Fruit fly (Drosophila melanogaster) whole organism, pupa: Measurements from ENCODE around the gene bb8.

ENCODE experiments used
- CG10348 ChIP-seq: fragments of 200-800 bp; sonication (Bioruptor generic); IDR thresholded peaks from 2 replicates; pipeline ENCODE4 v1.3.6; 2022; ENCODE audit warnings: missing biosample characterization, missing genetic modification characterization
- CG14655 ChIP-seq: fragments of 200-800 bp; sonication (Bioruptor generic); optimal IDR thresholded peaks from 3 replicates; lab custom pipeline; 2017; ENCODE audit warnings: mild to moderate bottlenecking, missing biosample characterization, missing genetic modification reagents, missing genetic modification characterization
- CG15710 ChIP-seq: fragments of 200-800 bp; sonication (Bioruptor generic); optimal IDR thresholded peaks from 2 replicates; lab custom pipeline; 2018; ENCODE audit warnings: missing biosample characterization, mild to moderate bottlenecking, missing genetic modification characterization, moderate library complexity
- CG17806 ChIP-seq: fragments of 200-800 bp; sonication (Bioruptor generic); optimal IDR thresholded peaks from 2 replicates; lab custom pipeline; 2018; ENCODE audit warnings: missing biosample characterization, mild to moderate bottlenecking, missing genetic modification characterization, moderate library complexity
- CG34367 ChIP-seq: fragments of 200-800 bp; sonication (Bioruptor generic); optimal IDR thresholded peaks from 2 replicates; lab custom pipeline; 2018; ENCODE audit warnings: missing biosample characterization, mild to moderate bottlenecking, missing genetic modification characterization
- CG4496 ChIP-seq: fragments of 200-800 bp; sonication (Bioruptor generic); IDR thresholded peaks from 3 replicates; pipeline ENCODE4 v1.3.6; 2022; ENCODE audit warnings: missing biosample characterization, missing genetic modification characterization
- CG8159 ChIP-seq: fragments of 200-800 bp; sonication (Bioruptor generic); optimal IDR thresholded peaks from 3 replicates; lab custom pipeline; 2018; ENCODE audit warnings: missing biosample characterization, mild to moderate bottlenecking, missing genetic modification characterization, moderate library complexity
- D1 ChIP-seq: fragments of 200-800 bp; sonication (Bioruptor generic); optimal IDR thresholded peaks from 2 replicates; lab custom pipeline; 2018; ENCODE audit warnings: missing biosample characterization, mild to moderate bottlenecking, missing genetic modification characterization, moderate library complexity
- Ets98B ChIP-seq: fragments of 200-800 bp; sonication (Bioruptor generic); IDR thresholded peaks from 2 replicates; pipeline ENCODE4 v1.3.6; 2022; ENCODE audit warnings: missing biosample characterization, missing genetic modification characterization
- Pif1B ChIP-seq: fragments of 200-800 bp; sonication (Bioruptor generic); optimal IDR thresholded peaks from 3 replicates; lab custom pipeline; 2016; ENCODE audit warnings: missing biosample characterization, missing genetic modification characterization

- no peak for TF ChIP-seq Ets98B (GFP tag; lab: Robert Waterston, UW)
- TF ChIP-seq CG17806 (tag; lab: Kevin White, UChicago) = no peak
- TF ChIP-seq CG14655 (GFP tag; lab: Kevin White, UChicago) = no peak
- no peak for TF ChIP-seq Pif1B (GFP tag; lab: Kevin White, UChicago)
- TF ChIP-seq CG8159 (tag; lab: Kevin White, UChicago) = no peak
- no peak for TF ChIP-seq CG4496 (GFP tag; lab: Robert Waterston, UW)
- TF ChIP-seq D1 (tag; lab: Kevin White, UChicago) = no peak
- no peak for TF ChIP-seq CG10348 (GFP tag; lab: Robert Waterston, UW)
- TF ChIP-seq CG34367 (tag; lab: Kevin White, UChicago) = no peak
- no peak for TF ChIP-seq CG15710 (tag; lab: Kevin White, UChicago)
Observed at dm6 chr3R:23312796-23313195, 22.8 kb upstream of the bb8 start.
